Fruit fly (Drosophila melanogaster) whole organism: ENCODE data around the gene CG42238.

Experiments used
- CG8478 ChIP-seq: fragments of >200 bp; optimal IDR thresholded peaks from 2 replicates; lab custom pipeline; 2018; ENCODE audit warnings: inconsistent platforms
- pan ChIP-seq: fragments of >200 bp; optimal IDR thresholded peaks from 2 replicates; lab custom pipeline; 2017
- psq ChIP-seq: fragments of >200 bp; optimal IDR thresholded peaks from 2 replicates; lab custom pipeline; 2017
- usp ChIP-seq: fragments of >200 bp; optimal IDR thresholded peaks from 2 replicates; lab custom pipeline; 2017; ENCODE audit warnings: missing biosample characterization, missing genetic modification characterization, mixed read lengths

DNA sequence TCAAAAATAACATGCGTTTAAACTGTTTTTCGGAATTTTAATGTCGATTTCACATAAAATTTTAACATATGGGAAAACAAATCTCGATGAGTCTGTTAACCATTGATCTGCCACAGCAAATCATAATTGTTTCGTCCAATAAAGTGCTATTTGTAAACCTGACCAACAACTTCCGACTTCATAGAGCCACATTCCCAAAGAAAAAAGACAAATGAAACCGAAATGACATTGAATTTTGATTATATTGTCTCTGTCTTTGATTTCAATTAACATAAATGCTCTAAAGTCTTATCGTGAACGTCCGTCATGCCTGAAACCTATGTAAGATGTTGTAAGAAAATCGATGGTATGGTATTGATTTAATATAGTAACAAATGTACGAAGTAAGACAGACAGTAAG is 21.3 kb upstream of the CG42238 start:
- TF ChIP-seq usp (GFP tag; lab: Kevin White, UChicago) (no peak), pan (lab: Kevin White, UChicago) (no peak), psq (no peak), CG8478 (lab: Kevin White, UChicago) (no peak)
